Worm (Caenorhabditis elegans): Measurements from ENCODE around the gene C16C8.18.

DNA sequence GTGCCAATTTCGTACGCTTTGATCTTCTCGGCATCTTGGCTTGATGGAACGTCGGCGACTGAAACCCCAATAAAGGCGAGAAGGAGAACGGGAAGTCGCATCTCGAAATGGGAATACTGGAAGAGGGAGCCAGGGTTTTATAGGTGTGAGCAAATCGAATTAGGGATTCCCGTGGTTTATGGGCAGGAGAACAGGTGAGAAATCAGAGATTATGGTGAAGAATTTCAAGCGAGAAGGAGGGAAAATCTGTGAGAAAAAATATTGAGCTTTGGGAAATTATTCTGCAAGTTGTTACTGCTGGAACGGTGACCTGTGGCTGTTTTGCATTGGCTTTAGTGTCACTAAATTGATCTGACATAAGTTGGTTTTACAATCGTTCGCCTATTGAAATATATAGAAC lies 42.1 kb downstream of the C16C8.18 start, which contains the start of gene Y49F6B.13:
- no peak for TF ChIP-seq F10E7.11 (tag; optimal IDR thresholded peaks at IDR 0.05)
- TF ChIP-seq madf-3 (GFP tag; IDR thresholded peaks at IDR 0.05) = no peak
- TF ChIP-seq unc-62 (GFP tag; optimal IDR thresholded peaks at IDR 0.05) = no peak
- no peak for TF ChIP-seq dpl-1 (GFP tag; optimal IDR thresholded peaks at IDR 0.05)
- TF ChIP-seq madf-8 (GFP tag; conservative IDR thresholded peaks at IDR 0.05) = no peak
- no peak for TF ChIP-seq ztf-28 (GFP tag; IDR thresholded peaks at IDR 0.05)
- TF ChIP-seq nfya-1 (tag; optimal IDR thresholded peaks at IDR 0.05; ENCODE audit: borderline replicate concordance, insufficient read depth) = no peak
- TF ChIP-seq F39B2.1 (GFP tag; IDR thresholded peaks at IDR 0.05) = no peak
- TF ChIP-seq Y67H2A.10 (GFP tag; conservative IDR thresholded peaks at IDR 0.05) = no peak
- no peak for TF ChIP-seq snpc-4 (GFP tag; optimal IDR thresholded peaks at IDR 0.05)
- no peak for TF ChIP-seq snpc-4 (tag; optimal IDR thresholded peaks at IDR 0.05)
- no peak for TF ChIP-seq B0019.2 (GFP tag; conservative IDR thresholded peaks at IDR 0.05)
